Fruit fly (Drosophila melanogaster) whole organism, embryonic: ENCODE results near the gene Nak.

Experiments used
- ATbp ChIP-seq: fragments of 200-800 bp; sonication (Bioruptor generic); optimal IDR thresholded peaks from 2 replicates; lab custom pipeline; 2017; ENCODE audit warnings: missing biosample characterization, mild to moderate bottlenecking, missing genetic modification characterization, missing genetic modification reagents
- Adf1 ChIP-seq: fragments of 200-800 bp; sonication (Bioruptor generic); IDR thresholded peaks from 2 replicates; pipeline ENCODE4 v1.3.6; 2022; ENCODE audit warnings: missing biosample characterization, missing genetic modification characterization
- Aef1 ChIP-seq: fragments of 200-800 bp; sonication (Bioruptor generic); IDR thresholded peaks from 3 replicates; pipeline ENCODE4 v1.3.6; 2022; ENCODE audit warnings: missing biosample characterization, missing genetic modification characterization
- B-H2 ChIP-seq: fragments of 200-800 bp; sonication (Bioruptor generic); optimal IDR thresholded peaks from 2 replicates; lab custom pipeline; 2018; ENCODE audit warnings: missing biosample characterization, mild to moderate bottlenecking, missing genetic modification characterization
- Bdp1 ChIP-seq: fragments of 200-800 bp; sonication (Bioruptor generic); optimal IDR thresholded peaks from 3 replicates; lab custom pipeline; 2016; ENCODE audit warnings: missing biosample characterization, missing genetic modification characterization
- CG11398 ChIP-seq: fragments of 200-800 bp; sonication (Bioruptor generic); optimal IDR thresholded peaks from 2 replicates; lab custom pipeline; 2016; ENCODE audit warnings: missing biosample characterization, missing genetic modification characterization
- CG11456 ChIP-seq: fragments of 200-800 bp; sonication (Bioruptor generic); IDR thresholded peaks from 3 replicates; pipeline ENCODE4 v1.3.6; 2022; ENCODE audit warnings: missing biosample characterization, missing genetic modification characterization
- CG13894 ChIP-seq: fragments of 200-800 bp; sonication (Bioruptor generic); optimal IDR thresholded peaks from 3 replicates; lab custom pipeline; 2018; ENCODE audit warnings: missing biosample characterization, mild to moderate bottlenecking, missing genetic modification characterization, moderate library complexity
- CG15269 ChIP-seq: fragments of 200-800 bp; sonication (Bioruptor generic); optimal IDR thresholded peaks from 2 replicates; lab custom pipeline; 2018; ENCODE audit warnings: missing biosample characterization, mild to moderate bottlenecking, missing genetic modification characterization, moderate library complexity
- CG1603 ChIP-seq: fragments of 200-800 bp; sonication (Bioruptor generic); optimal IDR thresholded peaks from 2 replicates; lab custom pipeline; 2019; ENCODE audit warnings: missing biosample characterization, mild to moderate bottlenecking, missing genetic modification characterization, moderate library complexity
- CG17186 ChIP-seq: fragments of 200-800 bp; sonication (Bioruptor generic); optimal IDR thresholded peaks from 3 replicates; lab custom pipeline; 2017; ENCODE audit warnings: missing biosample characterization, missing genetic modification reagents, missing genetic modification characterization
- CG17361 ChIP-seq: fragments of 200-800 bp; sonication (Bioruptor generic); IDR thresholded peaks from 3 replicates; pipeline ENCODE4 v1.3.6; 2022; ENCODE audit warnings: missing biosample characterization, missing genetic modification characterization
- CG18476 ChIP-seq: fragments of 200-800 bp; sonication (Bioruptor generic); optimal IDR thresholded peaks from 2 replicates; lab custom pipeline; 2016; ENCODE audit warnings: missing biosample characterization, mild to moderate bottlenecking, missing genetic modification characterization
- CG2678 ChIP-seq: fragments of 200-800 bp; sonication (Bioruptor generic); optimal IDR thresholded peaks from 3 replicates; lab custom pipeline; 2019; ENCODE audit warnings: missing biosample characterization, mild to moderate bottlenecking, missing genetic modification characterization, moderate library complexity
- CG31441 ChIP-seq: fragments of 200-800 bp; sonication (Bioruptor generic); IDR thresholded peaks from 2 replicates; pipeline ENCODE4 v1.3.6; 2022; ENCODE audit warnings: missing biosample characterization, missing genetic modification characterization
- CG3838 ChIP-seq: fragments of 200-800 bp; sonication (Bioruptor generic); optimal IDR thresholded peaks from 3 replicates; lab custom pipeline; 2016; ENCODE audit warnings: missing biosample characterization, missing genetic modification characterization
- CG3995 ChIP-seq: fragments of 200-800 bp; sonication (Bioruptor generic); optimal IDR thresholded peaks from 3 replicates; lab custom pipeline; 2016; ENCODE audit warnings: missing biosample characterization, missing genetic modification characterization
- CG4360 ChIP-seq: fragments of 200-800 bp; sonication (Bioruptor generic); IDR thresholded peaks from 2 replicates; pipeline ENCODE4 v1.3.6; 2022; ENCODE audit warnings: missing biosample characterization, missing genetic modification characterization
- CG4617 ChIP-seq: fragments of 200-800 bp; sonication (Bioruptor generic); optimal IDR thresholded peaks from 3 replicates; lab custom pipeline; 2016; ENCODE audit warnings: missing biosample characterization, missing genetic modification characterization, borderline replicate concordance
- CG6765 ChIP-seq: fragments of 200-800 bp; sonication (Bioruptor generic); optimal IDR thresholded peaks from 3 replicates; lab custom pipeline; 2017; ENCODE audit warnings: missing biosample characterization, mild to moderate bottlenecking, missing genetic modification characterization
- CG6854 ChIP-seq: fragments of 200-800 bp; sonication (Bioruptor generic); optimal IDR thresholded peaks from 3 replicates; lab custom pipeline; 2017; ENCODE audit warnings: missing biosample characterization, mild to moderate bottlenecking, missing genetic modification characterization
- CG7963 ChIP-seq: fragments of 200-800 bp; sonication (Bioruptor generic); IDR thresholded peaks from 3 replicates; pipeline ENCODE4 v1.3.6; 2022; ENCODE audit warnings: missing biosample characterization, missing genetic modification characterization; ENCODE audit not compliant: partially characterized antibody
- CG9437 ChIP-seq: fragments of 200-800 bp; sonication (Bioruptor generic); optimal IDR thresholded peaks from 2 replicates; lab custom pipeline; 2018; ENCODE audit warnings: missing biosample characterization, mild to moderate bottlenecking, missing genetic modification characterization
- CG9817 ChIP-seq: fragments of 200-800 bp; sonication (Bioruptor generic); optimal IDR thresholded peaks from 2 replicates; lab custom pipeline; 2018; ENCODE audit warnings: missing biosample characterization, mild to moderate bottlenecking, missing genetic modification characterization, moderate library complexity
- CG9876 ChIP-seq: fragments of 200-800 bp; sonication (Bioruptor generic); optimal IDR thresholded peaks from 2 replicates; lab custom pipeline; 2016; ENCODE audit warnings: missing biosample characterization, missing genetic modification characterization
- CoRest ChIP-seq: fragments of 200-800 bp; sonication (Bioruptor generic); optimal IDR thresholded peaks from 3 replicates; lab custom pipeline; 2018; ENCODE audit warnings: missing biosample characterization, mild to moderate bottlenecking, missing genetic modification characterization, moderate library complexity
- D19A ChIP-seq: fragments of 200-800 bp; optimal IDR thresholded peaks from 3 replicates; lab custom pipeline; 2019; ENCODE audit warnings: missing biosample characterization, mild to moderate bottlenecking, missing genetic modification characterization, moderate library complexity
- HLH54F ChIP-seq: fragments of 200-800 bp; sonication (Bioruptor generic); optimal IDR thresholded peaks from 3 replicates; lab custom pipeline; 2016; ENCODE audit warnings: missing biosample characterization, missing genetic modification characterization
- Hr51 ChIP-seq, 2 experiments: fragments of 200-800 bp; sonication (Bioruptor generic); optimal IDR thresholded peaks; 2 replicates in 1 of 2; 3 replicates in 1 of 2; lab custom pipeline; 2016 to 2018; ENCODE audit warnings: missing biosample characterization in 2 of 2, missing genetic modification characterization in 2 of 2, mild to moderate bottlenecking in 1 of 2, moderate library complexity in 1 of 2
- Hr78 ChIP-seq, 2 experiments: fragments of 200-800 bp in 1 of 2; fragments of >200 bp in 1 of 2; sonication (Bioruptor generic) in 1 of 2; optimal IDR thresholded peaks; 2 replicates each; lab custom pipeline; 2017 to 2019; ENCODE audit warnings: missing biosample characterization in 2 of 2, missing genetic modification characterization in 2 of 2, mild to moderate bottlenecking in 1 of 2, moderate library complexity in 1 of 2
- MBD-R2 ChIP-seq: fragments of 200-800 bp; sonication (Bioruptor generic); IDR thresholded peaks from 2 replicates; pipeline ENCODE4 v1.3.6; 2022; ENCODE audit warnings: missing biosample characterization, missing genetic modification characterization
- Meics ChIP-seq: fragments of 200-800 bp; sonication (Bioruptor generic); optimal IDR thresholded peaks from 2 replicates; lab custom pipeline; 2017; ENCODE audit warnings: missing biosample characterization, mild to moderate bottlenecking, missing genetic modification characterization
- Neu2 ChIP-seq: fragments of 200-800 bp; sonication (Bioruptor generic); optimal IDR thresholded peaks from 3 replicates; lab custom pipeline; 2016; ENCODE audit warnings: missing biosample characterization, missing genetic modification characterization, borderline replicate concordance
- NfI ChIP-seq: fragments of 200-800 bp; sonication (Bioruptor generic); optimal IDR thresholded peaks from 3 replicates; lab custom pipeline; 2018; ENCODE audit warnings: missing biosample characterization, mild to moderate bottlenecking, missing genetic modification characterization, moderate library complexity
- Scr ChIP-seq: fragments of 200-800 bp; sonication (Bioruptor generic); IDR thresholded peaks from 2 replicates; pipeline ENCODE4 v1.3.6; 2022; ENCODE audit warnings: missing biosample characterization, missing genetic modification characterization; ENCODE audit not compliant: partially characterized antibody
- TFAM ChIP-seq: fragments of 200-800 bp; sonication (Bioruptor generic); optimal IDR thresholded peaks from 2 replicates; lab custom pipeline; 2017; ENCODE audit warnings: missing biosample characterization, missing genetic modification characterization, inconsistent platforms
- Xbp1 ChIP-seq: fragments of 200-800 bp; sonication (Bioruptor generic); optimal IDR thresholded peaks from 3 replicates; lab custom pipeline; 2016; ENCODE audit warnings: missing biosample characterization, mild to moderate bottlenecking, missing genetic modification characterization
- amos ChIP-seq: fragments of 200-800 bp; sonication (Bioruptor generic); IDR thresholded peaks from 2 replicates; pipeline ENCODE4 v1.3.6; 2022; ENCODE audit warnings: missing biosample characterization, missing genetic modification characterization; ENCODE audit not compliant: partially characterized antibody
- az2 ChIP-seq: fragments of 200-800 bp; sonication (Bioruptor generic); optimal IDR thresholded peaks from 3 replicates; lab custom pipeline; 2016; ENCODE audit warnings: missing biosample characterization, missing genetic modification characterization
- esg ChIP-seq: fragments of 200-800 bp; sonication (Bioruptor generic); conservative IDR thresholded peaks from 2 replicates; pipeline ENCODE4 v1.3.6; 2022; ENCODE audit warnings: missing biosample characterization, missing genetic modification characterization
- gem ChIP-seq: fragments of 200-800 bp; sonication (Bioruptor generic); optimal IDR thresholded peaks from 2 replicates; lab custom pipeline; 2019; ENCODE audit warnings: missing biosample characterization, mild to moderate bottlenecking, missing genetic modification characterization, moderate library complexity
- hb ChIP-seq: fragments of 200-800 bp; sonication (Bioruptor generic); IDR thresholded peaks from 3 replicates; pipeline ENCODE4 v1.3.6; 2022; ENCODE audit warnings: missing biosample characterization, missing genetic modification characterization; ENCODE audit not compliant: partially characterized antibody
- hth ChIP-seq: fragments of >200 bp; optimal IDR thresholded peaks from 2 replicates; lab custom pipeline; 2017; ENCODE audit warnings: inconsistent platforms
- lbe ChIP-seq: fragments of 200-800 bp; sonication (Bioruptor generic); optimal IDR thresholded peaks from 2 replicates; lab custom pipeline; 2016; ENCODE audit warnings: missing biosample characterization, mild to moderate bottlenecking, missing genetic modification characterization
- lola ChIP-seq, 3 experiments: fragments of >200 bp in 2 of 3; fragments of 200-800 bp in 1 of 3; sonication (Bioruptor generic) in 1 of 3; optimal IDR thresholded peaks; 2 replicates each; lab custom pipeline; 2017 to 2019; ENCODE audit warnings: missing biosample characterization in 3 of 3, missing genetic modification characterization in 3 of 3, mild to moderate bottlenecking in 1 of 3, moderate library complexity in 1 of 3
- phol ChIP-seq: fragments of 200-800 bp; sonication (Bioruptor generic); optimal IDR thresholded peaks from 3 replicates; lab custom pipeline; 2018; ENCODE audit warnings: missing biosample characterization, mild to moderate bottlenecking, missing genetic modification characterization, moderate library complexity
- unpg ChIP-seq: fragments of 200-800 bp; sonication (Bioruptor generic); optimal IDR thresholded peaks from 3 replicates; lab custom pipeline; 2018; ENCODE audit warnings: missing biosample characterization, mild to moderate bottlenecking, missing genetic modification characterization, moderate library complexity
- zen ChIP-seq: fragments of 200-800 bp; sonication (Bioruptor generic); optimal IDR thresholded peaks from 3 replicates; lab custom pipeline; 2018; ENCODE audit warnings: missing biosample characterization, mild to moderate bottlenecking, missing genetic modification characterization, moderate library complexity
- zfh2 ChIP-seq: fragments of 200-800 bp; sonication (Bioruptor generic); optimal IDR thresholded peaks from 2 replicates; lab custom pipeline; 2016; ENCODE audit warnings: missing biosample characterization, missing genetic modification characterization

Gene Nak

DNA sequence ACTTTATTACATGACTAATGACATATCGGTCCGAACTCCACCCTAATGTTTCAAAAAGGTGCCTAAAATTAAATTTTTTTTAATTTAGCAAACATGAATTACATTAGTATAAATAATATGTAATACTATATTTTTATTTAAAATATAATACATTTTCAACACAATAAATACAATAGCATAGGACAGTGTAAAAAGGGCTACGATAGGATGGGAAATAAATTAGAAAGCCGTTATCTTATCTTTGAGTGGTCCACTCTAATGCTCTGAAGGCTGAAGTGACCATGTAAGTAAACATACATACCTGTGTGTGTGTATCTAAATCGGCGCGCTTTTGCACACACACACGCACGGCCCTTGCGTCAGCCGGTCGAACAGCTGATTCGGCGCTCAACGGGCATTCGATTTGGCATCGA, 34.4 kb upstream of the Nak start, which contains the start of gene CG31793 (continued):
- TF ChIP-seq CG6854: peak; percentile 56
- TF ChIP-seq CG17361 (GFP tag; lab: Robert Waterston, UW): peak; percentile 68; the same call in 2 of the 3 replicates
- peak; percentile 68 for TF ChIP-seq CG31441 (GFP tag; lab: Robert Waterston, UW)
- peak; percentile 65 for TF ChIP-seq CoRest
- TF ChIP-seq D19A (tag; lab: Kevin White, UChicago): peak; percentile 62
- TF ChIP-seq Adf1: peak; percentile 26; the same call in 1 of the 2 replicates
- peak; percentile 53; the same call in 1 of the 3 replicates for TF ChIP-seq CG11456
- TF ChIP-seq CG9437: peak; percentile 40
- TF ChIP-seq lola (GFP tag; optimal IDR thresholded peaks at IDR 0.05; lab: Kevin White, UChicago): no peak
- no peak for TF ChIP-seq CG18476
- TF ChIP-seq Aef1 (GFP tag; lab: Robert Waterston, UW): 0 out of 3 replicates have a peak, but pooled peaks have one; percentile 16
- TF ChIP-seq CG11398 (GFP tag; lab: Kevin White, UChicago): no peak
- TF ChIP-seq CG1603: no peak
- TF ChIP-seq TFAM: no peak
- no peak for TF ChIP-seq CG3838
- TF ChIP-seq zen: peak; percentile 4
- TF ChIP-seq esg (GFP tag; lab: Robert Waterston, UW): no peak
- TF ChIP-seq unpg (GFP tag; lab: Kevin White, UChicago): peak; percentile 70
- peak; percentile 29 for TF ChIP-seq az2 (GFP tag; lab: Kevin White, UChicago)
- peak; percentile 20 for TF ChIP-seq CG9817
- TF ChIP-seq Meics (GFP tag; lab: Kevin White, UChicago): peak; percentile 78
- TF ChIP-seq Scr (GFP tag; lab: Robert Waterston, UW): no peak
- peak; percentile 79 for TF ChIP-seq CG2678
- TF ChIP-seq NfI (GFP tag; lab: Kevin White, UChicago): peak; percentile 58
- TF ChIP-seq CG7963: no peak
- TF ChIP-seq hth (lab: Kevin White, UChicago): no peak
- TF ChIP-seq CG15269: peak; percentile 76
- peak; percentile 72 for TF ChIP-seq gem (tag; lab: Kevin White, UChicago)
- TF ChIP-seq amos (GFP tag; lab: Robert Waterston, UW): no peak
- TF ChIP-seq Bdp1 (GFP tag; lab: Kevin White, UChicago): no peak
- TF ChIP-seq CG4360 (GFP tag; lab: Robert Waterston, UW): no peak
- no peak for TF ChIP-seq HLH54F (GFP tag; lab: Kevin White, UChicago)
- no peak for TF ChIP-seq Hr78 (GFP tag; optimal IDR thresholded peaks at IDR 0.05; lab: Kevin White, UChicago)
- no peak for TF ChIP-seq CG3995 (GFP tag; lab: Kevin White, UChicago)
- no peak for TF ChIP-seq Neu2 (GFP tag; lab: Kevin White, UChicago)
- no peak for TF ChIP-seq Xbp1 (GFP tag; lab: Kevin White, UChicago)
- TF ChIP-seq zfh2 (GFP tag; lab: Kevin White, UChicago): no peak
- no peak for TF ChIP-seq CG17186 (GFP tag; lab: Kevin White, UChicago)
- peak; percentile 13 for TF ChIP-seq CG6765 (GFP tag; lab: Kevin White, UChicago)
- TF ChIP-seq CG13894 (tag; lab: Kevin White, UChicago): peak; percentile 72
- peak; percentile 54 for TF ChIP-seq lbe (GFP tag; lab: Kevin White, UChicago)
- TF ChIP-seq ATbp: no peak
- TF ChIP-seq MBD-R2 (GFP tag; lab: Robert Waterston, UW): peak; percentile 39
- peak; percentile 46 for TF ChIP-seq phol (tag; lab: Kevin White, UChicago)
- no peak for TF ChIP-seq hb (GFP tag; lab: Robert Waterston, UW)
- TF ChIP-seq Hr51 (GFP tag; optimal IDR thresholded peaks at IDR 0.05; lab: Kevin White, UChicago): peak in 1 of 2 experiments; percentile 79
- TF ChIP-seq B-H2 (GFP tag; lab: Kevin White, UChicago): peak; percentile 49
- TF ChIP-seq CG4617 (GFP tag; lab: Kevin White, UChicago): no peak
- TF ChIP-seq CG9876 (GFP tag; lab: Kevin White, UChicago): no peak
